Worm (Caenorhabditis elegans) whole organism, mixed stage, embryonic: Measurements from ENCODE around the gene F46H5.11.

Source experiments
- ceh-39 ChIP-seq: fragments of 150-350 bp; optimal IDR thresholded peaks from 2 replicates; lab custom pipeline; 2014; ENCODE audit warnings: missing biosample characterization, missing genetic modification characterization
- nhr-12 ChIP-seq: fragments of 150-350 bp; optimal IDR thresholded peaks from 2 replicates; lab custom pipeline; 2014; ENCODE audit warnings: missing biosample characterization, missing genetic modification characterization

- TF ChIP-seq ceh-39 (tag; lab: Kevin White, UChicago), result no peak
- TF ChIP-seq nhr-12 (tag; lab: Kevin White, UChicago), result no peak
These were observed 47.4 kb downstream of the F46H5.11 start for ce11 chrX:7224510-7224909.
